Worm (Caenorhabditis elegans): Measurements from ENCODE around the gene ugt-55.

Gene ugt-55

DNA sequence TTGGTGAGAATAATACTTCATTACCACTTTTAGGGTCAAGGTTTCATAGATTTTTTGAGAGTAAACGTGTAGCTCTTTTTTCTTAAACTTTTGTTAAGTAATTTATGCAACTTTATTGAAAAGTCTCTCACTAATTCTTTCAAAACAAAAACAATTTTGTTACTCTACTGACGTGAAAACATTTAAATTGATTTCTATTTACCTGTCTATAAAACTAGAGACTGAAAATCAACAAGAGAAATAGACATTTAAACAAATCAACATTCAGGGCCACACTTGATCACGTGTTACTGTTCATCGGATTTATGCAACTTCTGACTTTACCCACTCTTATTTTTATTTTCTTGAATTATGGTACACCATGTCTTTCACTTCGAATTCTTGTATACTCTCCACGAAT, at the start of gene ugt-55:
TSS of gene ugt-55 (plus strand) at position 301 of the 400 bp plus-strand sequence.
- TF ChIP-seq efl-1 (optimal IDR thresholded peaks at IDR 0.05) (no peak), efl-1 (GFP tag; optimal IDR thresholded peaks at IDR 0.05 in 1 of 2) (no peak), nhr-85 (tag) (peak; percentile 45)

DNA sequence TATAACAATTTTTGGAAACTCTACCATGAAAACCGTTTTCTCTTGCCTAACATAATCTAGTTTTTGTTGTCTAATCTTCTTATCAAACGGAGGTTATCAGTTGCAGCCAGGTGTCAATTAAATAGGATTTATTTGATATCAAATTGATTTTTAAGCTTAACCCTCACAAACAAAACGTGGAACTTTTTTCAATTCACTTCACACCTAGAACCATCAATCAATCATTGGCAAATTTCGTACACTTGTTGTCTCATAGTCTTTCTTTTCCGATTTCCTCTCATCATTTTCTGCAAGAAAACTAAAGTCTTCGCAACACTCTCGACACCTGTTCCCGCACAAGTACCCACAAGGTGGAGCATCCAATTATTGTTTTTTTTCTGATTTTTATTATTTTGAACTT, 47.8 kb upstream of the ugt-55 start:
- TF ChIP-seq nhr-12 (tag; optimal IDR thresholded peaks at IDR 0.05) (no peak), hpl-2 (GFP tag; optimal IDR thresholded peaks at IDR 0.05) (no peak), hlh-17 (GFP tag; optimal IDR thresholded peaks at IDR 0.05; ENCODE audit: borderline replicate concordance) (no peak), rnt-1 (tag; optimal IDR thresholded peaks at IDR 0.05) (peak; percentile 24), snu-23 (GFP tag; optimal IDR thresholded peaks at IDR 0.05) (no peak), lin-14 (GFP tag; optimal IDR thresholded peaks at IDR 0.05) (peak; percentile 44), efl-3 (GFP tag; optimal IDR thresholded peaks at IDR 0.05) (no peak), blmp-1 (tag; optimal IDR thresholded peaks at IDR 0.05) (no peak), lin-39 (tag; optimal IDR thresholded peaks at IDR 0.05) (no peak), xbp-1 (tag; optimal IDR thresholded peaks at IDR 0.05) (no peak), C34B4.2 (tag; optimal IDR thresholded peaks at IDR 0.05) (no peak), ceh-63 (GFP tag; optimal IDR thresholded peaks at IDR 0.05) (no peak), ces-1 (GFP tag; optimal IDR thresholded peaks at IDR 0.05) (no peak), dpl-1 (GFP tag; optimal IDR thresholded peaks at IDR 0.05) (no peak), F16B12.6 (tag; optimal IDR thresholded peaks at IDR 0.05) (no peak), unc-86 (tag; optimal IDR thresholded peaks at IDR 0.05) (no peak), fkh-10 (GFP tag; optimal IDR thresholded peaks at IDR 0.05) (no peak), egl-13 (tag; optimal IDR thresholded peaks at IDR 0.05) (no peak), zag-1 (tag; optimal IDR thresholded peaks at IDR 0.05) (no peak), lin-35 (GFP tag; optimal IDR thresholded peaks at IDR 0.05) (no peak), elt-2 (tag; optimal IDR thresholded peaks at IDR 0.05) (peak; percentile 21)

DNA sequence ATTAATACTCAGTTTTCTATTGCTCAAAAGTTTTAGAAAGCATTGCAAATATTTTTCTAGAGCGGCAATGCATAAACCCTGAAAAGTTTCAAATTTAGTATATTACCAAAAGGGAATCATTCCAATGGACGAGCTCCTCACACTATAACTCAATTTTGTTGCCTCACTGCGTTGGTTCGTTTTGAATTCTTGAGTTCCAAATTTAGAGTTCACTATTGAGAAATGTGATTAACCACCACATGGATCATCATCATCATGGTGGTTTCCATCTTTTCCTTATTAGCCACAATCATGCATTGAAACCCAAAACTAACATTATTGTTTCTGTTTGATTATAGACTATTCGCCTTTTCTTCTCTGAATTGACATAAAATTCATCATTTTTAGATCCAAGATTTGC, 46.5 kb upstream of the ugt-55 start:
- TF ChIP-seq mef-2 (tag; optimal IDR thresholded peaks at IDR 0.05) (no peak), egl-27 (tag; optimal IDR thresholded peaks at IDR 0.05) (no peak), nhr-237 (tag; optimal IDR thresholded peaks at IDR 0.05) (no peak), alr-1 (tag; optimal IDR thresholded peaks at IDR 0.05; ENCODE audit: borderline replicate concordance) (no peak), nhr-90 (tag; optimal IDR thresholded peaks at IDR 0.05; ENCODE audit: poor library complexity) (no peak), ama-1 (optimal IDR thresholded peaks at IDR 0.05) (no peak), ceh-90 (tag; optimal IDR thresholded peaks at IDR 0.05) (no peak), nhr-20 (tag; optimal IDR thresholded peaks at IDR 0.05) (no peak), vab-15 (tag; optimal IDR thresholded peaks at IDR 0.05) (no peak), snu-23 (GFP tag; optimal IDR thresholded peaks at IDR 0.05) (no peak), blmp-1 (tag; optimal IDR thresholded peaks at IDR 0.05) (no peak)

DNA sequence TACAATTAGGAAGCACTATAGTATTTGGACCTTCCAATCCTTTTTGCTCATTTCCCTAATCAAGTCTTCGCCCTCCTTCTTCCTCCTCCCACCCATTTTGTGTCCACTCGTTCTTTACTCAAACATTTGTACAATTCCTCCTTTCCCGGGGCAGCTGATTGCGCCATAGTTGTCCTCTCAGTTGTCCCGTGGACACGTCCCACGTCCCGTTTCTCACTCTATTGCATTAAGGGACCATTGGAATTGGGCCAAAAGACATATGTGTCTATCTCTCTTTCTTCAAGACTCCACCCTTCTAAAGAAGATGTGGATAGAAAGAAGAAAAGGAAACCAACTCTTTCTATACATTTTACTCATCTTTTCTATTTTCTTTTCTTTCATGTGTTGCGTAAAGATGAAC, 45.4 kb upstream of the ugt-55 start:
- TF ChIP-seq mep-1 (tag; optimal IDR thresholded peaks at IDR 0.05): peak; percentile 3
- TF ChIP-seq lin-14 (GFP tag; optimal IDR thresholded peaks at IDR 0.05): peak; percentile 82
- no peak for TF ChIP-seq egl-27 (tag; optimal IDR thresholded peaks at IDR 0.05)
- no peak for TF ChIP-seq efl-1 (optimal IDR thresholded peaks at IDR 0.05)
- TF ChIP-seq efl-1 (GFP tag; optimal IDR thresholded peaks at IDR 0.05 in 1 of 2): peak in 1 of 2 experiments; percentile 13

DNA sequence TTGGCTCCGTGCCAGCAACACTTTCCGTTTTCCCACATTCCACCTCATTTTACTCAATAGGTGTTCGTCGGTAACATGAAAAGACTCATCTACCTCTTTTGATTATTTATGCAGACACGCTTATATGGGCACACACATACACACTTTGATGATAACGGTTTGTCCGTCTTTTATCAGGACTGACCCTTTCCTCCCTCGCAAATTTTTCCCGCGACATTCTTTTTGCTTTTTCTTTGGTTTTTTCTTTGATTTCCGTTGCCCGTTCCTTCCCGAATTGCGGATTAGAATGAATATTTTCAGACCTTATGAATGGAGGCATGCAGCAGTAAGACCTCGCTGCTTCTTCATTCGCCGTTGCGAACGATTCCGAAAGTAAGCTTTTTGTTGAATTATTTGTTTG, 43.5 kb upstream of the ugt-55 start, which contains the start of gene vab-8:
TSS of gene vab-8 (plus strand) at position 301 of the 400 bp plus-strand sequence.
- TF ChIP-seq elt-2 (tag; optimal IDR thresholded peaks at IDR 0.05) (no peak), unc-98 (GFP tag; IDR thresholded peaks at IDR 0.05) (no peak), aly-2 (tag; optimal IDR thresholded peaks at IDR 0.05) (no peak), mab-9 (GFP tag; IDR thresholded peaks at IDR 0.05) (no peak), lin-39 (tag; optimal IDR thresholded peaks at IDR 0.05) (no peak), sptf-1 (tag; optimal IDR thresholded peaks at IDR 0.05) (no peak)
